Worm (Caenorhabditis elegans): ENCODE results near the gene F44G4.7.

The F44G4.7 gene

ce11 chrII:8969251-8970183, 35.5 kb downstream of the F44G4.7 start, which contains the start of the genes szy-20 and C18E9.5 (continued):
- peak; percentile 74 for TF ChIP-seq fos-1 (tag; optimal IDR thresholded peaks at IDR 0.05)
- TF ChIP-seq ceh-63 (GFP tag; optimal IDR thresholded peaks at IDR 0.05): no peak
- TF ChIP-seq nhr-20 (tag; optimal IDR thresholded peaks at IDR 0.05): peak; percentile 87
- peak; percentile 76 to 92 (median 80) for TF ChIP-seq ceh-82 (tag; optimal IDR thresholded peaks at IDR 0.05)
- peak; percentile 84 for TF ChIP-seq jun-1 (tag; optimal IDR thresholded peaks at IDR 0.05)
- peak; percentile 20 for TF ChIP-seq hpl-2 (GFP tag; optimal IDR thresholded peaks at IDR 0.05)
- no peak for TF ChIP-seq alr-1 (tag; optimal IDR thresholded peaks at IDR 0.05; ENCODE audit: borderline replicate concordance)
- TF ChIP-seq aly-2 (tag; optimal IDR thresholded peaks at IDR 0.05): peak; percentile 72
- TF ChIP-seq lin-15B (tag; optimal IDR thresholded peaks at IDR 0.05): peak; percentile 72
- TF ChIP-seq mep-1 (tag; optimal IDR thresholded peaks at IDR 0.05): peak; percentile 90
- TF ChIP-seq mab-9 (GFP tag; IDR thresholded peaks at IDR 0.05): peak; percentile 62; the same call in 1 of the 2 replicates
- peak; percentile 98 for TF ChIP-seq lin-35 (GFP tag; optimal IDR thresholded peaks at IDR 0.05)
- TF ChIP-seq nhr-12 (tag; optimal IDR thresholded peaks at IDR 0.05): no peak
- peak; percentile 21 for TF ChIP-seq zag-1 (tag; optimal IDR thresholded peaks at IDR 0.05)
- TF ChIP-seq zip-4 (GFP tag; optimal IDR thresholded peaks at IDR 0.05): peak; percentile 54
- TF ChIP-seq ama-1 (optimal IDR thresholded peaks at IDR 0.05): no peak
- TF ChIP-seq xbp-1 (tag; optimal IDR thresholded peaks at IDR 0.05): peak; percentile 84
- TF ChIP-seq C16A3.4 (tag; optimal IDR thresholded peaks at IDR 0.05): peak; percentile 73
- peak; percentile 71 for TF ChIP-seq egl-13 (tag; optimal IDR thresholded peaks at IDR 0.05)

ce11 chrII:8964835-8965234, 40.1 kb downstream of the F44G4.7 start, which contains the start of the genes ndub-3 and C18E9.2:
ndub-3 (minus strand) TSS chrII:8964890.
C18E9.2 (plus strand) TSS chrII:8965006.
- TF ChIP-seq nhr-11 (tag; optimal IDR thresholded peaks at IDR 0.05): no peak
- no peak for TF ChIP-seq nhr-19 (GFP tag; conservative IDR thresholded peaks at IDR 0.05)
- peak; percentile 13 to 75 for TF ChIP-seq lsy-2 (tag; optimal IDR thresholded peaks at IDR 0.05)
- no peak for TF ChIP-seq pqm-1 (tag; optimal IDR thresholded peaks at IDR 0.05)
- TF ChIP-seq mab-9 (GFP tag; IDR thresholded peaks at IDR 0.05): no peak
- no peak for TF ChIP-seq nhr-90 (tag; optimal IDR thresholded peaks at IDR 0.05; ENCODE audit: poor library complexity)
- no peak for TF ChIP-seq xbp-1 (tag; optimal IDR thresholded peaks at IDR 0.05)
- peak in 2 of 3 experiments; percentile 4 to 64 for TF ChIP-seq ceh-82 (tag; optimal IDR thresholded peaks at IDR 0.05)
- TF ChIP-seq lin-13 (GFP tag; optimal IDR thresholded peaks at IDR 0.05): no peak
- TF ChIP-seq vab-15 (tag; optimal IDR thresholded peaks at IDR 0.05): no peak
- peak; percentile 59 to 79 for TF ChIP-seq lin-35 (GFP tag; optimal IDR thresholded peaks at IDR 0.05)
- no peak for TF ChIP-seq ztf-4 (tag; optimal IDR thresholded peaks at IDR 0.05)
- peak; percentile 55 for TF ChIP-seq C16A3.4 (tag; optimal IDR thresholded peaks at IDR 0.05)
- no peak for TF ChIP-seq alr-1 (tag; optimal IDR thresholded peaks at IDR 0.05; ENCODE audit: borderline replicate concordance)
- no peak for TF ChIP-seq efl-3 (GFP tag; optimal IDR thresholded peaks at IDR 0.05)
- no peak for TF ChIP-seq elt-3 (tag; optimal IDR thresholded peaks at IDR 0.05)
- TF ChIP-seq ceh-90 (tag; optimal IDR thresholded peaks at IDR 0.05): no peak
- TF ChIP-seq mdl-1 (tag; optimal IDR thresholded peaks at IDR 0.05): peak in 1 of 2 experiments; percentile 24
- TF ChIP-seq efl-1 (optimal IDR thresholded peaks at IDR 0.05): peak; percentile 66 to 67
- peak; percentile 48 to 95 for TF ChIP-seq efl-1 (GFP tag; optimal IDR thresholded peaks at IDR 0.05 in 1 of 2)
- no peak for TF ChIP-seq egl-27 (tag; optimal IDR thresholded peaks at IDR 0.05)
- no peak for TF ChIP-seq nhr-237 (tag; optimal IDR thresholded peaks at IDR 0.05)
- TF ChIP-seq rnt-1 (tag; optimal IDR thresholded peaks at IDR 0.05): peak; percentile 26
- no peak for TF ChIP-seq aly-2 (tag; optimal IDR thresholded peaks at IDR 0.05)
- no peak for TF ChIP-seq isw-1 (GFP tag; IDR thresholded peaks at IDR 0.05)
- peak; percentile 32 for TF ChIP-seq snu-23 (GFP tag; optimal IDR thresholded peaks at IDR 0.05)
- TF ChIP-seq lin-14 (GFP tag; optimal IDR thresholded peaks at IDR 0.05): peak; percentile 50
- TF ChIP-seq ama-1 (optimal IDR thresholded peaks at IDR 0.05): no peak
- peak; percentile 38 to 66 (median 56) for TF ChIP-seq dpl-1 (GFP tag; optimal IDR thresholded peaks at IDR 0.05)
- TF ChIP-seq nhr-76 (tag; optimal IDR thresholded peaks at IDR 0.05): no peak
- TF ChIP-seq unc-98 (GFP tag; IDR thresholded peaks at IDR 0.05): no peak
- no peak for TF ChIP-seq sup-37 (GFP tag; optimal IDR thresholded peaks at IDR 0.05)
- TF ChIP-seq fos-1 (tag; optimal IDR thresholded peaks at IDR 0.05): no peak
- TF ChIP-seq nhr-28 (tag; optimal IDR thresholded peaks at IDR 0.05): no peak
- TF ChIP-seq mef-2 (tag; optimal IDR thresholded peaks at IDR 0.05): no peak
- no peak for TF ChIP-seq swsn-7 (tag; optimal IDR thresholded peaks at IDR 0.05)
- peak; percentile 6 for TF ChIP-seq tbx-2 (tag; optimal IDR thresholded peaks at IDR 0.05)
- peak; percentile 1 for TF ChIP-seq nhr-47 (tag; optimal IDR thresholded peaks at IDR 0.05)

Data from whole organism, L1 larva.